Worm (Caenorhabditis elegans) whole organism, mixed stage, embryonic: ENCODE results near the gene F47G9.6.
A peak's percentile ranks its signal among the peaks of the same experiment; 100 is the strongest.

ENCODE experiments used
- blmp-1 ChIP-seq: fragments of 150-350 bp; optimal IDR thresholded peaks from 2 replicates; lab custom pipeline; 2014; ENCODE audit warnings: missing biosample characterization, missing genetic modification characterization
- ceh-39 ChIP-seq: fragments of 150-350 bp; optimal IDR thresholded peaks from 2 replicates; lab custom pipeline; 2014; ENCODE audit warnings: missing biosample characterization, missing genetic modification characterization
- elt-3 ChIP-seq: fragments of 150-350 bp; optimal IDR thresholded peaks from 2 replicates; lab custom pipeline; 2014; ENCODE audit warnings: missing biosample characterization, missing genetic modification characterization
- lsy-2 ChIP-seq: fragments of 150-350 bp; optimal IDR thresholded peaks from 2 replicates; lab custom pipeline; 2014; ENCODE audit warnings: missing biosample characterization, missing genetic modification characterization
- mab-5 ChIP-seq: fragments of 150-350 bp; optimal IDR thresholded peaks from 2 replicates; lab custom pipeline; 2014; ENCODE audit warnings: missing biosample characterization, missing genetic modification characterization
- mep-1 ChIP-seq: fragments of 150-350 bp; optimal IDR thresholded peaks from 2 replicates; lab custom pipeline; 2017; ENCODE audit warnings: missing biosample characterization, missing genetic modification reagents, missing genetic modification characterization, inconsistent platforms
- nhr-12 ChIP-seq: fragments of 150-350 bp; optimal IDR thresholded peaks from 2 replicates; lab custom pipeline; 2014; ENCODE audit warnings: missing biosample characterization, missing genetic modification characterization
- nhr-2 ChIP-seq: fragments of 150-350 bp; optimal IDR thresholded peaks from 2 replicates; lab custom pipeline; 2014; ENCODE audit warnings: missing biosample characterization, missing genetic modification characterization
- nhr-28 ChIP-seq: fragments of 150-350 bp; optimal IDR thresholded peaks from 2 replicates; lab custom pipeline; 2014; ENCODE audit warnings: missing biosample characterization, missing genetic modification characterization
- pha-4 ChIP-seq: fragments of 150-350 bp; optimal IDR thresholded peaks from 2 replicates; lab custom pipeline; 2018; ENCODE audit warnings: missing biosample characterization, missing genetic modification reagents, missing genetic modification characterization
- unc-39 ChIP-seq: fragments of 150-350 bp; optimal IDR thresholded peaks from 2 replicates; lab custom pipeline; 2014; ENCODE audit warnings: missing biosample characterization, missing genetic modification characterization
- unc-62 ChIP-seq: fragments of 150-350 bp; optimal IDR thresholded peaks from 2 replicates; lab custom pipeline; 2014; ENCODE audit warnings: missing biosample characterization, missing genetic modification reagents, missing genetic modification characterization

DNA sequence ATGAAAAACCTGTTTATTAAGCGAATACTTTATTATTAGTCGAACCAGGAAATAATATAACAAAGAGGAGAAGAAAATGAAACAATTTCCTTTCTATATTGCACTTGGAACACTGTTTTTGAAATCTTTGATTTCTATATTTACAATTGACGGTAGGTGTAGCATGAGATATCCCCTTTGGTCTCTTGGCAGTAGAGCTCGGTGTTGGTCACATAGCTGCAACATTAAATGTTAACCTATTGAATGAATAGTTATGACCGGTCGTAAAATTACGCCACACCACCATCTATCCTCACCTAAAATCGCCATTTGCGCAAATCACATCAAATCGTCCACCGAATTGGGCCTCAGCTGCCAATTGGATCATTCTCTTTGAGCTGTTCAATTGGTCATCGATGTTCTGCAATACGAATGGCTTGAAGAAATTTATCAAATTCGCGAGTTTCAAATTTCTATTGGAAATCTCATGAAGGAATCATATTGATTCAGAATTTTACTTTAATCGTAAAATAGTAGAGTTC, 15.7 kb downstream of the F47G9.6 start:
- no peak for TF ChIP-seq nhr-28
- TF ChIP-seq elt-3 (tag; lab: Kevin White, UChicago) = no peak
- no peak for TF ChIP-seq unc-39 (tag; lab: Kevin White, UChicago)
- TF ChIP-seq ceh-39 (tag; lab: Kevin White, UChicago) = no peak
- TF ChIP-seq lsy-2 (tag; lab: Kevin White, UChicago) = no peak
- peak; percentile 10 for TF ChIP-seq nhr-2 (tag; lab: Kevin White, UChicago)
- TF ChIP-seq mep-1 (tag; lab: Kevin White, UChicago) = no peak
- no peak for TF ChIP-seq pha-4 (tag; lab: Kevin White, UChicago)
- no peak for TF ChIP-seq unc-62
- TF ChIP-seq blmp-1 (tag; lab: Kevin White, UChicago) = no peak
- no peak for TF ChIP-seq nhr-12 (tag; lab: Kevin White, UChicago)
- TF ChIP-seq mab-5 (tag; lab: Kevin White, UChicago) = no peak
